Worm (Caenorhabditis elegans): ENCODE data around the gene C16C8.8.

- TF ChIP-seq lin-39 (tag; optimal IDR thresholded peaks at IDR 0.05) (no peak), aly-2 (tag; optimal IDR thresholded peaks at IDR 0.05) (no peak), zag-1 (tag; optimal IDR thresholded peaks at IDR 0.05) (no peak), lsy-2 (tag; optimal IDR thresholded peaks at IDR 0.05) (no peak), lin-13 (GFP tag; optimal IDR thresholded peaks at IDR 0.05) (no peak), skn-1 (tag; optimal IDR thresholded peaks at IDR 0.05) (no peak), mab-5 (tag; optimal IDR thresholded peaks at IDR 0.05) (no peak), nhr-77 (tag; optimal IDR thresholded peaks at IDR 0.05) (no peak), nhr-237 (tag; optimal IDR thresholded peaks at IDR 0.05) (no peak)
Measured at ce11 chrII:3436412-3436811, 25.1 kb downstream of the C16C8.8 start, which contains the start of gene skpo-2.

Measured in whole organism, L2 larva.